Fruit fly (Drosophila melanogaster) whole organism, embryonic: Measurements from ENCODE around the gene Plap.

Experiments used
- ATbp ChIP-seq: fragments of 200-800 bp; sonication (Bioruptor generic); optimal IDR thresholded peaks from 2 replicates; lab custom pipeline; 2017; ENCODE audit warnings: missing biosample characterization, mild to moderate bottlenecking, missing genetic modification characterization, missing genetic modification reagents
- Ada2b ChIP-seq: fragments of 200-800 bp; sonication (Bioruptor generic); IDR thresholded peaks from 2 replicates; pipeline ENCODE4 v1.3.6; 2022; ENCODE audit warnings: missing biosample characterization, missing genetic modification characterization
- BEAF-32 ChIP-seq: fragments of 200-800 bp; sonication (Bioruptor generic); optimal IDR thresholded peaks from 3 replicates; lab custom pipeline; 2017; ENCODE audit warnings: missing biosample characterization, missing genetic modification characterization, mild to moderate bottlenecking, moderate library complexity, missing genetic modification reagents
- Bgb ChIP-seq: fragments of 200-800 bp; sonication (Bioruptor generic); IDR thresholded peaks from 2 replicates; pipeline ENCODE4 v1.3.6; 2022; ENCODE audit warnings: missing biosample characterization, missing genetic modification characterization; ENCODE audit not compliant: partially characterized antibody
- CG10979 ChIP-seq: fragments of 200-800 bp; sonication (Bioruptor generic); optimal IDR thresholded peaks from 2 replicates; lab custom pipeline; 2018; ENCODE audit warnings: missing biosample characterization, mild to moderate bottlenecking, missing genetic modification characterization, moderate library complexity
- CG12071 ChIP-seq: fragments of 200-800 bp; sonication (Bioruptor generic); optimal IDR thresholded peaks from 3 replicates; lab custom pipeline; 2018; ENCODE audit warnings: missing biosample characterization, mild to moderate bottlenecking, missing genetic modification characterization
- CG13123 ChIP-seq: fragments of 200-800 bp; sonication (Bioruptor generic); optimal IDR thresholded peaks from 2 replicates; lab custom pipeline; 2016; ENCODE audit warnings: missing biosample characterization, missing genetic modification characterization
- CG13287 ChIP-seq: fragments of 200-800 bp; sonication (Bioruptor generic); IDR thresholded peaks from 2 replicates; pipeline ENCODE4 v1.3.6; 2022; ENCODE audit warnings: missing biosample characterization, missing genetic modification characterization; ENCODE audit not compliant: partially characterized antibody
- CG14667 ChIP-seq: fragments of 200-800 bp; sonication (Bioruptor generic); IDR thresholded peaks from 2 replicates; pipeline ENCODE4 v1.3.6; 2022; ENCODE audit warnings: missing biosample characterization, missing genetic modification characterization
- CG14710 ChIP-seq: fragments of 200-800 bp; sonication (Bioruptor generic); optimal IDR thresholded peaks from 3 replicates; lab custom pipeline; 2019; ENCODE audit warnings: missing biosample characterization, mild to moderate bottlenecking, missing genetic modification characterization, moderate library complexity
- CG16813 ChIP-seq: fragments of 200-800 bp; sonication (Bioruptor generic); IDR thresholded peaks from 3 replicates; pipeline ENCODE4 v1.3.6; 2022; ENCODE audit warnings: missing biosample characterization, missing genetic modification characterization; ENCODE audit not compliant: partially characterized antibody
- CG17328 ChIP-seq: fragments of 200-800 bp; sonication (Bioruptor generic); IDR thresholded peaks from 2 replicates; pipeline ENCODE4 v1.3.6; 2022; ENCODE audit warnings: missing biosample characterization, missing genetic modification characterization
- CG17568 ChIP-seq: fragments of 200-800 bp; sonication (Bioruptor generic); optimal IDR thresholded peaks from 2 replicates; lab custom pipeline; 2018; ENCODE audit warnings: missing biosample characterization, mild to moderate bottlenecking, missing genetic modification characterization, moderate library complexity
- CG18619 ChIP-seq: fragments of 200-800 bp; sonication (Bioruptor generic); optimal IDR thresholded peaks from 3 replicates; lab custom pipeline; 2017; ENCODE audit warnings: missing biosample characterization, mild to moderate bottlenecking, missing genetic modification characterization
- CG2116 ChIP-seq: fragments of 200-800 bp; sonication (Bioruptor generic); optimal IDR thresholded peaks from 3 replicates; lab custom pipeline; 2018; ENCODE audit warnings: missing biosample characterization, mild to moderate bottlenecking, missing genetic modification characterization
- CG34224 ChIP-seq: fragments of 200-800 bp; sonication (Bioruptor generic); IDR thresholded peaks from 3 replicates; pipeline ENCODE4 v1.3.6; 2022; ENCODE audit warnings: missing biosample characterization, missing genetic modification characterization; ENCODE audit not compliant: partially characterized antibody
- CG3995 ChIP-seq: fragments of 200-800 bp; sonication (Bioruptor generic); optimal IDR thresholded peaks from 3 replicates; lab custom pipeline; 2016; ENCODE audit warnings: missing biosample characterization, missing genetic modification characterization
- CG6175 ChIP-seq: fragments of 200-800 bp; sonication (Bioruptor generic); IDR thresholded peaks from 3 replicates; pipeline ENCODE4 v1.3.6; 2022; ENCODE audit warnings: missing biosample characterization, missing genetic modification characterization
- CG7963 ChIP-seq: fragments of 200-800 bp; sonication (Bioruptor generic); IDR thresholded peaks from 3 replicates; pipeline ENCODE4 v1.3.6; 2022; ENCODE audit warnings: missing biosample characterization, missing genetic modification characterization; ENCODE audit not compliant: partially characterized antibody
- CG9797 ChIP-seq: fragments of 200-800 bp; sonication (Bioruptor generic); optimal IDR thresholded peaks from 3 replicates; lab custom pipeline; 2018; ENCODE audit warnings: missing biosample characterization, mild to moderate bottlenecking, missing genetic modification characterization
- CTCF ChIP-seq: fragments of 200-800 bp; sonication (Bioruptor generic); optimal IDR thresholded peaks from 2 replicates; lab custom pipeline; 2017; ENCODE audit warnings: missing biosample characterization, mild to moderate bottlenecking, missing genetic modification characterization, moderate library complexity
- Dref ChIP-seq: fragments of 200-800 bp; sonication (Bioruptor generic); IDR thresholded peaks from 2 replicates; pipeline ENCODE4 v1.3.6; 2022; ENCODE audit warnings: missing biosample characterization, missing genetic modification characterization
- E2f2 ChIP-seq: fragments of 200-800 bp; sonication (Bioruptor generic); IDR thresholded peaks from 2 replicates; pipeline ENCODE4 v1.3.6; 2022; ENCODE audit warnings: missing biosample characterization, missing genetic modification characterization
- ERR ChIP-seq: fragments of 200-800 bp; sonication (Bioruptor generic); optimal IDR thresholded peaks from 2 replicates; lab custom pipeline; 2016; ENCODE audit warnings: missing biosample characterization, missing genetic modification characterization
- Fer1 ChIP-seq: fragments of 200-800 bp; sonication (Bioruptor generic); optimal IDR thresholded peaks from 2 replicates; lab custom pipeline; 2017; ENCODE audit warnings: missing biosample characterization, mild to moderate bottlenecking, missing genetic modification characterization
- MBD-R2 ChIP-seq: fragments of 200-800 bp; sonication (Bioruptor generic); IDR thresholded peaks from 2 replicates; pipeline ENCODE4 v1.3.6; 2022; ENCODE audit warnings: missing biosample characterization, missing genetic modification characterization
- Mrtf ChIP-seq: fragments of 200-800 bp; sonication (Bioruptor generic); IDR thresholded peaks from 3 replicates; pipeline ENCODE4 v1.3.6; 2022; ENCODE audit warnings: missing biosample characterization, missing genetic modification characterization
- Myb ChIP-seq: fragments of 200-800 bp; sonication (Bioruptor generic); optimal IDR thresholded peaks from 2 replicates; lab custom pipeline; 2016; ENCODE audit warnings: missing biosample characterization, missing genetic modification characterization
- Nf-YB ChIP-seq: fragments of 200-800 bp; sonication (Bioruptor generic); optimal IDR thresholded peaks from 3 replicates; lab custom pipeline; 2019; ENCODE audit warnings: missing biosample characterization, mild to moderate bottlenecking, missing genetic modification characterization, moderate library complexity
- Rx ChIP-seq: fragments of 200-800 bp; sonication (Bioruptor generic); IDR thresholded peaks from 2 replicates; pipeline ENCODE4 v1.3.6; 2022; ENCODE audit warnings: missing biosample characterization, missing genetic modification characterization
- Scr ChIP-seq: fragments of 200-800 bp; sonication (Bioruptor generic); IDR thresholded peaks from 2 replicates; pipeline ENCODE4 v1.3.6; 2022; ENCODE audit warnings: missing biosample characterization, missing genetic modification characterization; ENCODE audit not compliant: partially characterized antibody
- Sin3A ChIP-seq: fragments of >200 bp; optimal IDR thresholded peaks from 2 replicates; lab custom pipeline; 2018
- ato ChIP-seq: fragments of 200-800 bp; sonication (Bioruptor generic); IDR thresholded peaks from 2 replicates; pipeline ENCODE4 v1.3.6; 2022; ENCODE audit warnings: missing biosample characterization, missing genetic modification characterization; ENCODE audit not compliant: partially characterized antibody
- da ChIP-seq: fragments of 200-800 bp; sonication (Bioruptor generic); optimal IDR thresholded peaks from 2 replicates; lab custom pipeline; 2016; ENCODE audit warnings: missing biosample characterization, missing genetic modification characterization
- dm ChIP-seq: fragments of 200-800 bp; sonication (Bioruptor generic); optimal IDR thresholded peaks from 3 replicates; lab custom pipeline; 2016; ENCODE audit warnings: missing biosample characterization, missing genetic modification characterization
- fd102C ChIP-seq: fragments of 200-800 bp; sonication (Bioruptor generic); optimal IDR thresholded peaks from 2 replicates; lab custom pipeline; 2018; ENCODE audit warnings: missing biosample characterization, mild to moderate bottlenecking, missing genetic modification characterization, moderate library complexity
- ftz-f1 ChIP-seq: fragments of 200-800 bp; sonication (Bioruptor generic); optimal IDR thresholded peaks from 2 replicates; lab custom pipeline; 2016; ENCODE audit warnings: missing biosample characterization, missing genetic modification characterization
- gfzf ChIP-seq: fragments of 200-800 bp; sonication (Bioruptor generic); optimal IDR thresholded peaks from 2 replicates; lab custom pipeline; 2016; ENCODE audit warnings: missing biosample characterization, mild to moderate bottlenecking, missing genetic modification characterization, moderate library complexity
- grn ChIP-seq: fragments of 200-800 bp; sonication (Bioruptor generic); optimal IDR thresholded peaks from 3 replicates; lab custom pipeline; 2017; ENCODE audit warnings: missing biosample characterization, missing genetic modification characterization
- hbn ChIP-seq: fragments of 200-800 bp; sonication (Bioruptor generic); IDR thresholded peaks from 2 replicates; pipeline ENCODE4 v1.3.6; 2022; ENCODE audit warnings: missing biosample characterization, missing genetic modification characterization; ENCODE audit not compliant: partially characterized antibody
- kni ChIP-seq: fragments of 200-800 bp; sonication (Bioruptor generic); optimal IDR thresholded peaks from 3 replicates; lab custom pipeline; 2017; ENCODE audit warnings: mild to moderate bottlenecking, missing biosample characterization, missing genetic modification reagents, missing genetic modification characterization
- nerfin-2 ChIP-seq: fragments of 200-800 bp; sonication (Bioruptor generic); IDR thresholded peaks from 2 replicates; pipeline ENCODE4 v1.3.6; 2022; ENCODE audit warnings: missing biosample characterization, missing genetic modification characterization; ENCODE audit not compliant: partially characterized antibody
- peb ChIP-seq: fragments of 200-800 bp; sonication (Bioruptor generic); IDR thresholded peaks from 2 replicates; pipeline ENCODE4 v1.3.6; 2022; ENCODE audit warnings: missing biosample characterization, missing genetic modification characterization
- pnt ChIP-seq: fragments of 200-800 bp; sonication (Bioruptor generic); optimal IDR thresholded peaks from 3 replicates; lab custom pipeline; 2016; ENCODE audit warnings: missing biosample characterization, missing genetic modification characterization
- pzg ChIP-seq: fragments of 200-800 bp; sonication (Bioruptor generic); optimal IDR thresholded peaks from 3 replicates; lab custom pipeline; 2018; ENCODE audit warnings: missing biosample characterization, mild to moderate bottlenecking, missing genetic modification characterization, moderate library complexity
- ranshi ChIP-seq: fragments of 200-800 bp; sonication (Bioruptor generic); IDR thresholded peaks from 2 replicates; pipeline ENCODE4 v1.3.6; 2022; ENCODE audit warnings: missing biosample characterization, missing genetic modification characterization
- rib ChIP-seq: fragments of 200-800 bp; sonication (Bioruptor generic); IDR thresholded peaks from 2 replicates; pipeline ENCODE4 v1.3.6; 2022; ENCODE audit warnings: missing biosample characterization, missing genetic modification characterization
- tna ChIP-seq: fragments of 200-800 bp; sonication (Bioruptor generic); IDR thresholded peaks from 2 replicates; pipeline ENCODE4 v1.3.6; 2022; ENCODE audit warnings: missing biosample characterization, missing genetic modification characterization; ENCODE audit not compliant: partially characterized antibody
- unc-4 ChIP-seq: fragments of 200-800 bp; sonication (Bioruptor generic); IDR thresholded peaks from 2 replicates; pipeline ENCODE4 v1.3.6; 2022; ENCODE audit warnings: missing biosample characterization, missing genetic modification characterization; ENCODE audit not compliant: partially characterized antibody
- vnd ChIP-seq: fragments of 200-800 bp; sonication (Bioruptor generic); IDR thresholded peaks from 3 replicates; pipeline ENCODE4 v1.3.6; 2022; ENCODE audit warnings: missing biosample characterization, missing genetic modification characterization; ENCODE audit not compliant: partially characterized antibody

Gene Plap

dm6 chr2L:1183799-1184198 is 13.6 kb upstream of the Plap start, which contains the start of the genes CG5126 and Tgt:
TSS of gene CG5126 (minus strand) at chr2L:1184020.
TSS of gene Tgt (plus strand) at chr2L:1184065.
- TF ChIP-seq nerfin-2 (peak; percentile 25; the same call in 1 of the 2 replicates), ranshi (GFP tag; lab: Robert Waterston, UW) (no peak), CG7963 (GFP tag; lab: Robert Waterston, UW) (peak; percentile 47; the same call in 2 of the 3 replicates), Nf-YB (GFP tag; lab: Kevin White, UChicago) (no peak), CG2116 (GFP tag; lab: Kevin White, UChicago) (peak; percentile 68), CG34224 (GFP tag; lab: Robert Waterston, UW) (peak; percentile 56), pnt (GFP tag; lab: Kevin White, UChicago) (no peak), CG6175 (GFP tag; lab: Robert Waterston, UW) (no peak), gfzf (peak; percentile 80), tna (GFP tag; lab: Robert Waterston, UW) (peak; percentile 20; the same call in 1 of the 2 replicates), ato (peak; percentile 5; the same call in 1 of the 2 replicates), CG17568 (GFP tag; lab: Kevin White, UChicago) (no peak), CG17328 (no peak), CG13123 (no peak), ERR (peak; percentile 9), Rx (GFP tag; lab: Robert Waterston, UW) (no peak), kni (GFP tag; lab: Kevin White, UChicago) (no peak), Ada2b (GFP tag; lab: Robert Waterston, UW) (no peak), CG3995 (GFP tag; lab: Kevin White, UChicago) (peak; percentile 89), CG18619 (GFP tag; lab: Kevin White, UChicago) (no peak), CG9797 (GFP tag; lab: Kevin White, UChicago) (peak; percentile 63), hbn (GFP tag; lab: Robert Waterston, UW) (peak; percentile 34; the same call in 1 of the 2 replicates), CG16813 (GFP tag; lab: Robert Waterston, UW) (peak; percentile 33; the same call in 2 of the 3 replicates), Sin3A (peak; percentile 5), CG10979 (peak; percentile 54), CTCF (GFP tag; lab: Kevin White, UChicago) (peak; percentile 86), CG14710 (tag; lab: Kevin White, UChicago) (peak; percentile 8), E2f2 (peak; percentile 70), peb (GFP tag; lab: Robert Waterston, UW) (no peak), pzg (GFP tag; lab: Kevin White, UChicago) (peak; percentile 74), Scr (GFP tag; lab: Robert Waterston, UW) (peak; percentile 59), fd102C (GFP tag; lab: Kevin White, UChicago) (no peak), Bgb (GFP tag; lab: Robert Waterston, UW) (peak; percentile 54; the same call in 1 of the 2 replicates), ftz-f1 (GFP tag; lab: Kevin White, UChicago) (peak; percentile 63), rib (GFP tag; lab: Robert Waterston, UW) (no peak), CG14667 (GFP tag; lab: Robert Waterston, UW) (no peak), ATbp (GFP tag; lab: Kevin White, UChicago) (no peak), CG12071 (GFP tag; lab: Kevin White, UChicago) (no peak), Mrtf (GFP tag; lab: Robert Waterston, UW) (no peak), da (GFP tag; lab: Kevin White, UChicago) (no peak), MBD-R2 (GFP tag; lab: Robert Waterston, UW) (peak; percentile 89), Myb (GFP tag; lab: Kevin White, UChicago) (peak; percentile 50), unc-4 (GFP tag; lab: Robert Waterston, UW) (peak; percentile 65), Dref (peak; percentile 69), dm (peak; percentile 51), BEAF-32 (GFP tag; lab: Kevin White, UChicago) (peak; percentile 70), Fer1 (peak; percentile 8), CG13287 (GFP tag; lab: Robert Waterston, UW) (peak; percentile 79), vnd (GFP tag; lab: Robert Waterston, UW) (0 out of 3 replicates have a peak, but pooled peaks have one; percentile 35), grn (GFP tag; lab: Kevin White, UChicago) (peak; percentile 87)
